Worm (Caenorhabditis elegans) whole organism, L4 larva: ENCODE data around the gene sre-56.
A peak's percentile ranks its signal among the peaks of the same experiment; 100 is the strongest.

Experiments used
- D1046.2 ChIP-seq: fragments of 200-800 bp; sonication (Bioruptor generic); IDR thresholded peaks from 2 replicates; pipeline ENCODE4 v1.3.6; 2022; ENCODE audit warnings: missing genetic modification characterization, missing compliant biosample characterization
- F37D6.2 ChIP-seq: sonication (generic microtip); optimal IDR thresholded peaks from 2 replicates; lab custom pipeline; 2016; ENCODE audit warnings: mild to moderate bottlenecking, missing genetic modification characterization, missing compliant biosample characterization
- F49E8.2 ChIP-seq: sonication (generic microtip); optimal IDR thresholded peaks from 2 replicates; lab custom pipeline; 2016; ENCODE audit warnings: missing compliant biosample characterization, mild to moderate bottlenecking, missing genetic modification characterization, borderline replicate concordance
- Y105C5A.15 ChIP-seq: fragments of 200-800 bp; sonication (Bioruptor generic); IDR thresholded peaks from 2 replicates; pipeline ENCODE4 v1.3.6; 2022; ENCODE audit warnings: missing genetic modification characterization, missing compliant biosample characterization
- ZK337.2 ChIP-seq: fragments of 200-800 bp; sonication (Bioruptor generic); IDR thresholded peaks from 2 replicates; pipeline ENCODE4 v1.3.6; 2022; ENCODE audit warnings: missing genetic modification reagents, missing genetic modification characterization, missing compliant biosample characterization
- ZK546.5 ChIP-seq, 2 experiments: sonication (generic microtip); optimal IDR thresholded peaks; 2 replicates each; lab custom pipeline; 2017; ENCODE audit warnings: missing biosample characterization in 2 of 2, missing genetic modification characterization in 2 of 2
- aha-1 ChIP-seq: fragments of 150-350 bp; peaks from one replicate; lab custom pipeline; 2014; ENCODE audit warnings: missing biosample characterization, missing genetic modification characterization
- aly-2 ChIP-seq: sonication (generic microtip); optimal IDR thresholded peaks from 2 replicates; lab custom pipeline; 2018; ENCODE audit warnings: missing biosample characterization, missing genetic modification characterization
- arid-1 ChIP-seq: fragments of 200-800 bp; sonication (Bioruptor generic); conservative IDR thresholded peaks from 2 replicates; pipeline ENCODE4 v1.3.6; 2022; ENCODE audit warnings: missing genetic modification reagents, missing genetic modification characterization, missing compliant biosample characterization
- ceh-20 ChIP-seq: fragments of 200-800 bp; sonication (Bioruptor generic); IDR thresholded peaks from 2 replicates; pipeline ENCODE4 v1.3.6; 2022; ENCODE audit warnings: missing genetic modification reagents, missing genetic modification characterization, missing compliant biosample characterization
- ceh-32 ChIP-seq: sonication (generic microtip); optimal IDR thresholded peaks from 2 replicates; lab custom pipeline; 2016; ENCODE audit warnings: mild to moderate bottlenecking, missing genetic modification characterization, missing compliant biosample characterization; ENCODE audit not compliant: poor library complexity
- ces-1 ChIP-seq: fragments of 150-350 bp; sonication (generic microtip); optimal IDR thresholded peaks from 4 replicates; lab custom pipeline; 2014; ENCODE audit warnings: missing biosample characterization, missing genetic modification reagents, missing genetic modification characterization
- daf-12 ChIP-seq: fragments of 150-350 bp; optimal IDR thresholded peaks from 2 replicates; lab custom pipeline; 2014; ENCODE audit warnings: missing biosample characterization, missing genetic modification reagents, missing genetic modification characterization
- dmd-9 ChIP-seq: fragments of 200-800 bp; sonication (Bioruptor generic); IDR thresholded peaks from 2 replicates; pipeline ENCODE4 v1.3.6; 2022; ENCODE audit warnings: missing genetic modification reagents, missing genetic modification characterization, missing compliant biosample characterization
- dpl-1 ChIP-seq: fragments of 150-350 bp; optimal IDR thresholded peaks from 2 replicates; lab custom pipeline; 2014; ENCODE audit warnings: missing biosample characterization, missing genetic modification reagents, missing genetic modification characterization
- dve-1 ChIP-seq: sonication (generic microtip); optimal IDR thresholded peaks from 2 replicates; lab custom pipeline; 2017; ENCODE audit warnings: antibody characterized with exemption, mild to moderate bottlenecking, missing genetic modification characterization, missing compliant biosample characterization; ENCODE audit not compliant: insufficient read depth
- egl-27 ChIP-seq: sonication (generic microtip); optimal IDR thresholded peaks from 3 replicates; lab custom pipeline; 2017; ENCODE audit warnings: missing biosample characterization, missing genetic modification reagents, missing genetic modification characterization
- egl-43 ChIP-seq: fragments of 200-800 bp; sonication (Bioruptor generic); IDR thresholded peaks from 2 replicates; pipeline ENCODE4 v1.3.6; 2022; ENCODE audit warnings: missing genetic modification reagents, missing genetic modification characterization, missing compliant biosample characterization
- fkh-10 ChIP-seq: fragments of 150-350 bp; optimal IDR thresholded peaks from 2 replicates; lab custom pipeline; 2014; ENCODE audit warnings: missing biosample characterization, missing genetic modification reagents, missing genetic modification characterization
- hlh-11 ChIP-seq: fragments of 200-800 bp; sonication (Bioruptor generic); optimal IDR thresholded peaks from 2 replicates; lab custom pipeline; 2018; ENCODE audit warnings: mild to moderate bottlenecking, missing genetic modification characterization, missing compliant biosample characterization
- lim-7 ChIP-seq: fragments of 200-800 bp; sonication (Bioruptor generic); IDR thresholded peaks from 2 replicates; pipeline ENCODE4 v1.3.6; 2022; ENCODE audit warnings: missing genetic modification characterization, missing compliant biosample characterization
- lin-15B ChIP-seq: fragments of 150-350 bp; sonication (generic microtip); optimal IDR thresholded peaks from 3 replicates; lab custom pipeline; 2014; ENCODE audit warnings: missing biosample characterization, missing genetic modification characterization
- lin-38 ChIP-seq: fragments of 200-800 bp; sonication (Bioruptor generic); IDR thresholded peaks from 2 replicates; pipeline ENCODE4 v1.3.6; 2022; ENCODE audit warnings: missing genetic modification reagents, missing genetic modification characterization, missing compliant biosample characterization
- lin-39 ChIP-seq: fragments of 150-350 bp; optimal IDR thresholded peaks from 2 replicates; lab custom pipeline; 2014; ENCODE audit warnings: missing biosample characterization, missing genetic modification reagents, missing genetic modification characterization
- lsy-2 ChIP-seq, 2 experiments: fragments of 150-350 bp in 1 of 2; sonication (generic microtip) in 1 of 2; optimal IDR thresholded peaks; 2 replicates each; lab custom pipeline; 2014 to 2017; ENCODE audit warnings: missing biosample characterization in 2 of 2, missing genetic modification characterization in 2 of 2
- madf-5 ChIP-seq, 2 experiments: fragments of 200-800 bp; sonication (Bioruptor generic); IDR thresholded peaks; 2 replicates each; pipeline ENCODE4 v1.3.6; 2022; ENCODE audit warnings: missing compliant biosample characterization in 2 of 2, missing genetic modification characterization in 2 of 2
- madf-9 ChIP-seq: fragments of 200-800 bp; sonication (Bioruptor generic); conservative IDR thresholded peaks from 2 replicates; pipeline ENCODE4 v1.3.6; 2022; ENCODE audit warnings: missing genetic modification reagents, missing genetic modification characterization, missing compliant biosample characterization
- mes-2 ChIP-seq: sonication (generic microtip); optimal IDR thresholded peaks from 2 replicates; lab custom pipeline; 2016; ENCODE audit warnings: missing genotype, mild to moderate bottlenecking, missing genetic modification characterization, missing compliant biosample characterization; ENCODE audit not compliant: poor library complexity, severe bottlenecking
- nhr-11 ChIP-seq: fragments of 150-350 bp; optimal IDR thresholded peaks from 2 replicates; lab custom pipeline; 2014; ENCODE audit warnings: missing biosample characterization, missing genetic modification characterization
- nhr-237 ChIP-seq: sonication (generic microtip); optimal IDR thresholded peaks from 2 replicates; lab custom pipeline; 2017; ENCODE audit warnings: missing biosample characterization, missing genetic modification characterization
- nhr-25 ChIP-seq: sonication (generic microtip); optimal IDR thresholded peaks from 2 replicates; lab custom pipeline; 2017; ENCODE audit warnings: missing genetic modification characterization, mild to moderate bottlenecking, missing compliant biosample characterization, antibody characterized with exemption, moderate library complexity, borderline replicate concordance; ENCODE audit not compliant: insufficient read depth
- nhr-28 ChIP-seq: fragments of 150-350 bp; optimal IDR thresholded peaks from 2 replicates; lab custom pipeline; 2014; ENCODE audit warnings: missing biosample characterization, missing genetic modification characterization
- nhr-42 ChIP-seq: fragments of 200-800 bp; sonication (Bioruptor generic); IDR thresholded peaks from 2 replicates; pipeline ENCODE4 v1.3.6; 2022; ENCODE audit warnings: missing genetic modification characterization, missing compliant biosample characterization
- nhr-76 ChIP-seq: fragments of 150-350 bp; optimal IDR thresholded peaks from 2 replicates; lab custom pipeline; 2014; ENCODE audit warnings: missing biosample characterization, missing genetic modification characterization
- nhr-77 ChIP-seq: fragments of 150-350 bp; optimal IDR thresholded peaks from 2 replicates; lab custom pipeline; 2014; ENCODE audit warnings: missing biosample characterization, missing genetic modification characterization
- pha-4 ChIP-seq, 2 experiments: fragments of 150-350 bp in 1 of 2; fragments of 200-800 bp in 1 of 2; sonication (Bioruptor generic) in 1 of 2; IDR thresholded peaks in 1 of 2; optimal IDR thresholded peaks in 1 of 2; 2 replicates each; pipeline versions ENCODE4 v1.3.6 to Lab custom; 2014 to 2022; ENCODE audit warnings: missing genetic modification characterization in 2 of 2, missing genetic modification reagents in 2 of 2, missing biosample characterization in 1 of 2, missing compliant biosample characterization in 1 of 2
- pqm-1 ChIP-seq: sonication (generic microtip); optimal IDR thresholded peaks from 2 replicates; lab custom pipeline; 2017; ENCODE audit warnings: missing biosample characterization, missing genetic modification characterization
- set-16 ChIP-seq: fragments of 200-800 bp; sonication (Bioruptor generic); IDR thresholded peaks from 2 replicates; pipeline ENCODE4 v1.3.6; 2022; ENCODE audit warnings: missing genetic modification reagents, missing genetic modification characterization, missing compliant biosample characterization
- skn-1 ChIP-seq: fragments of 150-350 bp; optimal IDR thresholded peaks from 2 replicates; lab custom pipeline; 2014; ENCODE audit warnings: missing biosample characterization, missing genetic modification characterization
- spr-3 ChIP-seq: fragments of 200-800 bp; sonication (Bioruptor generic); optimal IDR thresholded peaks from 2 replicates; lab custom pipeline; 2018; ENCODE audit warnings: mild to moderate bottlenecking, missing genetic modification characterization, missing compliant biosample characterization
- unc-130 ChIP-seq: sonication (generic microtip); optimal IDR thresholded peaks from 2 replicates; lab custom pipeline; 2016; ENCODE audit warnings: missing genetic modification reagents, missing genetic modification characterization, missing compliant biosample characterization
- unc-39 ChIP-seq: sonication (generic microtip); optimal IDR thresholded peaks from 2 replicates; lab custom pipeline; 2017; ENCODE audit warnings: missing biosample characterization, missing genetic modification characterization
- zfp-3 ChIP-seq: fragments of 200-800 bp; sonication (Bioruptor generic); conservative IDR thresholded peaks from 2 replicates; pipeline ENCODE4 v1.3.6; 2022; ENCODE audit warnings: missing genetic modification reagents, missing genetic modification characterization, missing compliant biosample characterization
- zip-2 ChIP-seq: fragments of 150-350 bp; optimal IDR thresholded peaks from 2 replicates; lab custom pipeline; 2014; ENCODE audit warnings: missing biosample characterization, missing genetic modification characterization
- ztf-11 ChIP-seq: fragments of 150-350 bp; optimal IDR thresholded peaks from 2 replicates; lab custom pipeline; 2014; ENCODE audit warnings: missing biosample characterization, missing genetic modification characterization
- ztf-7 ChIP-seq: fragments of 150-350 bp; optimal IDR thresholded peaks from 2 replicates; lab custom pipeline; 2014; ENCODE audit warnings: missing biosample characterization, missing genetic modification characterization

The sre-56 gene

DNA sequence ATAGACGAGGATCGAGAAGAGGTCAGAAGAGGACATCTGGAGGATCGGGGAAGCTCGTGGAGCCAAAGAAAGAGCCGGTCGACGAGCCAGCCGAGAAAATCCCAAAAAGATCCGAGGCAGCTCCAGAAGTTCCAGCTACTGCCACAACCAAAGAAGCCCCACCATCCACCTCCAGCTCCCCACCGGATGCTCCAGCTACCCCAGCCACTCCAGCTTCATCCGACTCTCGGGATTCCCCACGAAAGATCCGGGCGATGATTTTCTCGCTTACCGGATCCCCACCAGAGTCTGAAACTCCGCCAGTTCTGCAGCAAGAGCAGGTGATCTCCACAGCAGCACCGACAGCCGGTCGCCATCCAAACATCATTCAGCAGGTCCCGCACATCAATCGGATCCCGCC, 18.7 kb downstream of the sre-56 start:
- TF ChIP-seq lim-7 (GFP tag; lab: Robert Waterston, UW) (0 out of 2 replicates have a peak, but pooled peaks have one; percentile 37), mes-2 (tag; lab: Kevin White, UChicago) (no peak), set-16 (GFP tag; lab: Robert Waterston, UW) (peak; percentile 91), nhr-237 (tag; lab: Kevin White, UChicago) (no peak), aha-1 (tag; lab: Kevin White, UChicago) (peak; percentile 67), madf-9 (GFP tag; lab: Robert Waterston, UW) (no peak), ces-1 (GFP tag; lab: Kevin White, UChicago) (no peak), spr-3 (GFP tag; lab: Kevin White, UChicago) (no peak)

DNA sequence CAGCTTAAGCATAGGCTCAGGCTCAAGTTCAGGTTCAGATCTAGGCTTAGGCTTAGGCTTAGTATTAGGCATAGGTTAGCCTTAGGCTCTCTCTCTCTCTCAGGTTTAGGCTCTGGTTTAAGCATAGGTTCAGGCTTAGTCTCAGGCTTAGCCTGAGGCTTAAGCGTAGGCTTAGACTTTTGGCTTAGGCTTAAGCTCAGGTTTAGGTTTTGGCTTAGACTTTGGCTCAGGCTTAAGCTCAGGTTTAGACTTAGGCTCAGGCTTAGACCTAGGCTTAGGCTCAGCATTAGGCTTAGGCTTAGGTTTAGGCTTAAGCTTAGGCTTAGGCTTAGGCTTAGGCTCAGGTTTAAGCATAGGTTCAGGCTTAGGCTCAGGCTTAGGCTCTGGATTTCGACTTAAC, 19.5 kb downstream of the sre-56 start:
- TF ChIP-seq F49E8.2 (tag; lab: Kevin White, UChicago) (no peak), dpl-1 (GFP tag; lab: Kevin White, UChicago) (no peak), arid-1 (GFP tag; lab: Robert Waterston, UW) (no peak), egl-27 (tag; lab: Kevin White, UChicago) (no peak), ztf-11 (tag; lab: Kevin White, UChicago) (no peak), nhr-42 (GFP tag; lab: Robert Waterston, UW) (no peak), unc-130 (GFP tag; lab: Kevin White, UChicago) (no peak), aly-2 (no peak), lin-39 (tag; lab: Kevin White, UChicago) (no peak), unc-39 (no peak), ztf-7 (tag; lab: Kevin White, UChicago) (no peak)

ce11 chrII:12344787-12345186, 20.5 kb downstream of the sre-56 start, which contains the start of gene C44C11.6:
C44C11.6 (plus strand) TSS chrII:12344809.
- peak; percentile 40 for TF ChIP-seq lin-38 (GFP tag; lab: Robert Waterston, UW)
- TF ChIP-seq zfp-3 (GFP tag; lab: Robert Waterston, UW) = 0 out of 2 replicates have a peak, but pooled peaks have one; percentile 26
- TF ChIP-seq skn-1 (tag; lab: Kevin White, UChicago) = no peak
- TF ChIP-seq ztf-7 (tag; lab: Kevin White, UChicago) = no peak
- TF ChIP-seq pha-4 (GFP tag; IDR thresholded peaks at IDR 0.05; lab: Robert Waterston, UW) = no peak
- no peak for TF ChIP-seq pha-4 (tag; optimal IDR thresholded peaks at IDR 0.05; lab: Kevin White, UChicago)
- TF ChIP-seq mes-2 (tag; lab: Kevin White, UChicago) = no peak
- no peak for TF ChIP-seq hlh-11
- no peak for TF ChIP-seq fkh-10 (GFP tag; lab: Kevin White, UChicago)
- TF ChIP-seq set-16 (GFP tag; lab: Robert Waterston, UW) = peak; percentile 57
- TF ChIP-seq lin-15B (tag; lab: Kevin White, UChicago) = no peak
- TF ChIP-seq egl-43 (GFP tag; lab: Robert Waterston, UW) = 0 out of 2 replicates have a peak, but pooled peaks have one; percentile 16
- TF ChIP-seq ZK337.2 = no peak
- TF ChIP-seq unc-130 (GFP tag; lab: Kevin White, UChicago) = no peak
- TF ChIP-seq dve-1 (tag; lab: Kevin White, UChicago) = peak; percentile 13
- TF ChIP-seq dmd-9 (GFP tag; lab: Robert Waterston, UW) = no peak
- TF ChIP-seq nhr-28 = no peak
- no peak for TF ChIP-seq daf-12
- no peak for TF ChIP-seq lsy-2 (tag; optimal IDR thresholded peaks at IDR 0.05; lab: Kevin White, UChicago)
- peak; percentile 67 for TF ChIP-seq D1046.2 (GFP tag; lab: Robert Waterston, UW)
- no peak for TF ChIP-seq nhr-25
- no peak for TF ChIP-seq ZK546.5 (tag; optimal IDR thresholded peaks at IDR 0.05; lab: Kevin White, UChicago)
- TF ChIP-seq Y105C5A.15 (GFP tag; lab: Robert Waterston, UW) = no peak
- TF ChIP-seq pqm-1 = no peak
- no peak for TF ChIP-seq nhr-77 (tag; lab: Kevin White, UChicago)
- TF ChIP-seq aha-1 (tag; lab: Kevin White, UChicago) = no peak
- TF ChIP-seq zip-2 (tag; lab: Kevin White, UChicago) = no peak
- no peak for TF ChIP-seq F49E8.2 (tag; lab: Kevin White, UChicago)
- TF ChIP-seq F37D6.2 (tag; lab: Kevin White, UChicago) = no peak
- no peak for TF ChIP-seq ceh-32 (tag; lab: Kevin White, UChicago)
- TF ChIP-seq nhr-76 (tag; lab: Kevin White, UChicago) = no peak
- TF ChIP-seq madf-5 (GFP tag; IDR thresholded peaks at IDR 0.05; lab: Robert Waterston, UW) = no peak
- no peak for TF ChIP-seq nhr-11 (tag; lab: Kevin White, UChicago)
- TF ChIP-seq ceh-20 = no peak
